Worm (Caenorhabditis elegans) whole organism, midembryonic: ENCODE results near the gene ddn-1.

ENCODE experiments used
- T22C8.4 ChIP-seq: fragments of 200-800 bp; sonication (Bioruptor generic); IDR thresholded peaks from 2 replicates; pipeline ENCODE4 v1.3.6; 2022; ENCODE audit warnings: missing genetic modification characterization, missing compliant biosample characterization
- cog-1 ChIP-seq: sonication (generic microtip); optimal IDR thresholded peaks from 2 replicates; lab custom pipeline; 2016; ENCODE audit warnings: missing genetic modification characterization, missing compliant biosample characterization
- flt-1 ChIP-seq: fragments of 200-800 bp; sonication (Bioruptor generic); IDR thresholded peaks from 2 replicates; pipeline ENCODE4 v1.3.6; 2022; ENCODE audit warnings: missing genetic modification characterization, missing compliant biosample characterization
- med-1 ChIP-seq: sonication (generic microtip); optimal IDR thresholded peaks from 2 replicates; lab custom pipeline; 2017; ENCODE audit warnings: missing genetic modification characterization, mild to moderate bottlenecking, missing compliant biosample characterization, antibody characterized with exemption, missing genetic modification reagents; ENCODE audit not compliant: insufficient read depth
- ref-1 ChIP-seq: fragments of 200-800 bp; sonication (Bioruptor generic); conservative IDR thresholded peaks from 2 replicates; pipeline ENCODE4 v1.3.6; 2022; ENCODE audit warnings: missing genetic modification reagents, missing genetic modification characterization, missing compliant biosample characterization
- tab-1 ChIP-seq: fragments of 200-800 bp; sonication (Bioruptor generic); IDR thresholded peaks from 2 replicates; pipeline ENCODE4 v1.3.6; 2022; ENCODE audit warnings: missing genetic modification characterization, missing compliant biosample characterization
- ztf-23 ChIP-seq: fragments of 200-800 bp; sonication (Bioruptor generic); IDR thresholded peaks from 2 replicates; pipeline ENCODE4 v1.3.6; 2022; ENCODE audit warnings: missing genetic modification reagents, missing genetic modification characterization, missing compliant biosample characterization
- ztf-29 ChIP-seq: fragments of 200-800 bp; sonication (Bioruptor generic); IDR thresholded peaks from 2 replicates; pipeline ENCODE4 v1.3.6; 2022; ENCODE audit warnings: missing genetic modification reagents, missing genetic modification characterization, missing compliant biosample characterization

DNA sequence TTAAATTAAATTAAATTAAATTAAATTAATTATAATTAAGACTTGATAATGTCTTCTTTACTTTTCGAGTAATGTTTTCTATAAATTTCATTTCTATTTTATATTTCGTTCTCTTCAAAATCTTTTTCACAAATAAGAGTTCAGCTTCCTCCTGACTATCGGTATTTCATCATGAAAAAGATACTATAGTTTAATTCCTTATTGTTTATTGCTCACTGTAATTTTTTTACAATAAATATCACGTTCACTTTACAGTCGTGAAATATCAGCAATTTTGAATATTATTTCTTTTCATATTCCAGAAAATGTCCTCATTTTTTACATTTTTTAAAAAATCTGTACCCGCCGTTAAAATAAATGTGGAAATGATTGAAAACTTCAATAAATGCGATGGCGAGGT is 23.9 kb downstream of the ddn-1 start, which contains the start of gene ZC196.3:
- TF ChIP-seq ztf-23 (GFP tag; lab: Robert Waterston, UW), result no peak
- TF ChIP-seq ztf-29, result no peak
- TF ChIP-seq tab-1, result no peak
- no peak for TF ChIP-seq flt-1 (GFP tag; lab: Robert Waterston, UW)
- no peak for TF ChIP-seq cog-1 (tag; lab: Kevin White, UChicago)
- no peak for TF ChIP-seq med-1 (GFP tag; lab: Kevin White, UChicago)
- no peak for TF ChIP-seq T22C8.4 (GFP tag; lab: Robert Waterston, UW)
- no peak for TF ChIP-seq ref-1 (GFP tag; lab: Robert Waterston, UW)
